Worm (Caenorhabditis elegans) whole organism, L1 larva: ENCODE measurements around the gene ZK470.2.

Source experiments
- lir-3 ChIP-seq: sonication (generic microtip); optimal IDR thresholded peaks from 2 replicates; lab custom pipeline; 2016; ENCODE audit warnings: mild to moderate bottlenecking, missing genetic modification characterization, moderate library complexity, missing compliant biosample characterization; ENCODE audit not compliant: poor library complexity
- unc-130 ChIP-seq: fragments of 150-350 bp; optimal IDR thresholded peaks from 2 replicates; lab custom pipeline; 2017; ENCODE audit warnings: missing biosample characterization, missing genetic modification characterization, inconsistent platforms

DNA sequence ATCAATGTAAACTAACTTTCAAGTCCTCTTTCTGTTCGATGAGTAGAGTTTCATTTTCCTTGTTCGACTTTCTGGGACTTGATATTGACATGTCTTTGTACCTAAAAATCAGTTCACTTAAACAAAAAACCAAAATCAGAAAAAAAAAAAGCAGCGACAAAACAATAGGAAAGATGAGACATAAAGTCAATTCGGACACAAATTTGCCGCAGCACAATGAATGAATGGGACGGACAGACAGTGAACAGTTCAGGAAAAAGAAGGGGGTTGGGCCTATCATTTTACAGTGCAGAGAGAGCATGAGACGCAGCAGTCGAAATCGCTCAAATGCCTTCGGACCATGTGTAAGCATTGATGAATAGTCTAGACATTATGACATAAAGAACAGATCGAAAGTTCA lies 51.7 kb downstream of the ZK470.2 start, which contains the start of gene mrp-6:
- no peak for TF ChIP-seq lir-3 (tag; lab: Kevin White, UChicago)
- TF ChIP-seq unc-130 (tag; lab: Kevin White, UChicago) = no peak
